Worm (Caenorhabditis elegans) whole organism, young adult: ENCODE results near the gene R03G8.6.

Experiments used
- B0035.1 ChIP-seq: sonication (generic microtip); optimal IDR thresholded peaks from 2 replicates; lab custom pipeline; 2016; ENCODE audit warnings: missing genetic modification characterization, mild to moderate bottlenecking, missing compliant biosample characterization, missing genotype, missing genetic modification reagents
- C17E4.6 ChIP-seq: fragments of 200-800 bp; sonication (Bioruptor generic); IDR thresholded peaks from 2 replicates; pipeline ENCODE4 v1.3.6; 2022; ENCODE audit warnings: missing genetic modification reagents, missing genetic modification characterization, missing compliant biosample characterization
- F10E7.11 ChIP-seq: sonication (generic microtip); optimal IDR thresholded peaks from 2 replicates; lab custom pipeline; 2017; ENCODE audit warnings: mild to moderate bottlenecking, missing genetic modification characterization, moderate library complexity, missing compliant biosample characterization
- F33H1.4 ChIP-seq: fragments of 200-800 bp; sonication (Bioruptor generic); IDR thresholded peaks from 2 replicates; pipeline ENCODE4 v1.3.6; 2022; ENCODE audit warnings: missing genetic modification reagents, missing genetic modification characterization, missing compliant biosample characterization
- F37B4.10 ChIP-seq: fragments of 200-800 bp; sonication (Bioruptor generic); IDR thresholded peaks from 2 replicates; pipeline ENCODE4 v1.3.6; 2022; ENCODE audit warnings: missing genetic modification characterization, missing compliant biosample characterization
- F52B5.7 ChIP-seq: sonication (generic microtip); optimal IDR thresholded peaks from 2 replicates; lab custom pipeline; 2016; ENCODE audit warnings: mild to moderate bottlenecking, missing genetic modification characterization, missing compliant biosample characterization
- F57C9.4 ChIP-seq: sonication (generic microtip); optimal IDR thresholded peaks from 2 replicates; lab custom pipeline; 2017; ENCODE audit warnings: mild to moderate bottlenecking, missing genetic modification characterization, missing compliant biosample characterization
- Y56A3A.18 ChIP-seq: fragments of 200-800 bp; sonication (Bioruptor generic); IDR thresholded peaks from 2 replicates; pipeline ENCODE4 v1.3.6; 2022; ENCODE audit warnings: missing genetic modification reagents, missing genetic modification characterization, missing compliant biosample characterization
- Y79H2A.3 ChIP-seq: fragments of 200-800 bp; sonication (Bioruptor generic); conservative IDR thresholded peaks from 2 replicates; pipeline ENCODE4 v1.3.6; 2022; ENCODE audit warnings: missing genetic modification reagents, missing genetic modification characterization, missing compliant biosample characterization
- ama-1 ChIP-seq, 3 experiments: fragments of 150-350 bp in 1 of 3; sonication (generic microtip) in 2 of 3; optimal IDR thresholded peaks; 2 replicates each; lab custom pipeline; 2014 to 2018; ENCODE audit warnings: missing biosample characterization in 2 of 3, missing genetic modification characterization in 2 of 3, missing genetic modification reagents in 2 of 3
- bed-1 ChIP-seq: fragments of 200-800 bp; sonication (Bioruptor generic); IDR thresholded peaks from 2 replicates; pipeline ENCODE4 v1.3.6; 2022; ENCODE audit warnings: missing genetic modification reagents, missing genetic modification characterization, missing compliant biosample characterization
- ccch-3 ChIP-seq: fragments of 200-800 bp; sonication (Bioruptor generic); optimal IDR thresholded peaks from 2 replicates; lab custom pipeline; 2018; ENCODE audit warnings: mild to moderate bottlenecking, missing genetic modification characterization, missing compliant biosample characterization
- cebp-1 ChIP-seq, 2 experiments: fragments of 200-800 bp in 1 of 2; sonication (Bioruptor generic) in 1 of 2; sonication (generic microtip) in 1 of 2; IDR thresholded peaks in 1 of 2; optimal IDR thresholded peaks in 1 of 2; 2 replicates each; pipeline versions ENCODE4 v1.3.6 to Lab custom; 2017 to 2022; ENCODE audit warnings: missing compliant biosample characterization in 2 of 2, missing genetic modification characterization in 2 of 2, mild to moderate bottlenecking in 1 of 2, missing genetic modification reagents in 1 of 2, moderate library complexity in 1 of 2
- ceh-58 ChIP-seq: fragments of 200-800 bp; sonication (Bioruptor generic); IDR thresholded peaks from 2 replicates; pipeline ENCODE4 v1.3.6; 2022; ENCODE audit warnings: missing genetic modification characterization, missing compliant biosample characterization
- ceh-91 ChIP-seq: fragments of 200-800 bp; sonication (Bioruptor generic); IDR thresholded peaks from 2 replicates; pipeline ENCODE4 v1.3.6; 2022; ENCODE audit warnings: missing genetic modification reagents, missing genetic modification characterization, missing compliant biosample characterization
- die-1 ChIP-seq: sonication (generic microtip); optimal IDR thresholded peaks from 2 replicates; lab custom pipeline; 2016; ENCODE audit warnings: missing genotype, mild to moderate bottlenecking, missing genetic modification characterization, missing compliant biosample characterization
- dpl-1 ChIP-seq: fragments of 150-350 bp; optimal IDR thresholded peaks from 2 replicates; lab custom pipeline; 2014; ENCODE audit warnings: missing biosample characterization, missing genetic modification reagents, missing genetic modification characterization
- egl-44 ChIP-seq: fragments of 200-800 bp; sonication (Bioruptor generic); IDR thresholded peaks from 2 replicates; pipeline ENCODE4 v1.3.6; 2022; ENCODE audit warnings: missing genetic modification reagents, missing genetic modification characterization, missing compliant biosample characterization
- egrh-3 ChIP-seq: fragments of 200-800 bp; sonication (Bioruptor generic); IDR thresholded peaks from 2 replicates; pipeline ENCODE4 v1.3.6; 2022; ENCODE audit warnings: missing genetic modification reagents, missing genetic modification characterization, missing compliant biosample characterization
- ekl-4 ChIP-seq: fragments of 200-800 bp; sonication (Bioruptor generic); IDR thresholded peaks from 2 replicates; pipeline ENCODE4 v1.3.6; 2022; ENCODE audit warnings: missing genetic modification reagents, missing genetic modification characterization, missing compliant biosample characterization
- fkh-3 ChIP-seq: sonication (generic microtip); optimal IDR thresholded peaks from 2 replicates; lab custom pipeline; 2016; ENCODE audit warnings: mild to moderate bottlenecking, missing genetic modification characterization, missing compliant biosample characterization
- hlh-12 ChIP-seq: sonication (generic microtip); optimal IDR thresholded peaks from 2 replicates; lab custom pipeline; 2016; ENCODE audit warnings: missing genetic modification characterization, missing compliant biosample characterization
- hmg-20 ChIP-seq: fragments of 200-800 bp; sonication (Bioruptor generic); IDR thresholded peaks from 2 replicates; pipeline ENCODE4 v1.3.6; 2022; ENCODE audit warnings: missing genetic modification reagents, missing genetic modification characterization, missing compliant biosample characterization
- lag-1 ChIP-seq: fragments of 200-800 bp; sonication (Bioruptor generic); IDR thresholded peaks from 2 replicates; pipeline ENCODE4 v1.3.6; 2022; ENCODE audit warnings: missing genetic modification reagents, missing genetic modification characterization, missing compliant biosample characterization
- let-526 ChIP-seq: fragments of 200-800 bp; sonication (Bioruptor generic); IDR thresholded peaks from 2 replicates; pipeline ENCODE4 v1.3.6; 2022; ENCODE audit warnings: missing genetic modification reagents, missing genetic modification characterization, missing compliant biosample characterization
- madf-10 ChIP-seq: sonication (generic microtip); optimal IDR thresholded peaks from 2 replicates; lab custom pipeline; 2016; ENCODE audit warnings: mild to moderate bottlenecking, missing genetic modification characterization, missing compliant biosample characterization
- madf-8 ChIP-seq: fragments of 200-800 bp; sonication (Bioruptor generic); conservative IDR thresholded peaks from 2 replicates; pipeline ENCODE4 v1.3.6; 2022; ENCODE audit warnings: missing genetic modification reagents, missing genetic modification characterization, missing compliant biosample characterization
- mes-4 ChIP-seq: sonication (generic microtip); optimal IDR thresholded peaks from 2 replicates; lab custom pipeline; 2016; ENCODE audit warnings: missing genotype, missing genetic modification characterization, missing compliant biosample characterization
- mxl-1 ChIP-seq: sonication (generic microtip); optimal IDR thresholded peaks from 2 replicates; lab custom pipeline; 2016; ENCODE audit warnings: missing genetic modification characterization, missing compliant biosample characterization
- nfya-2 ChIP-seq: fragments of 200-800 bp; sonication (Bioruptor generic); IDR thresholded peaks from 2 replicates; pipeline ENCODE4 v1.3.6; 2022; ENCODE audit warnings: missing genetic modification reagents, missing genetic modification characterization, missing compliant biosample characterization
- nhr-179 ChIP-seq: sonication (generic microtip); optimal IDR thresholded peaks from 2 replicates; lab custom pipeline; 2016; ENCODE audit warnings: mild to moderate bottlenecking, missing genetic modification characterization, missing compliant biosample characterization
- nhr-80 ChIP-seq: sonication (generic microtip); optimal IDR thresholded peaks from 2 replicates; lab custom pipeline; 2016; ENCODE audit warnings: missing genetic modification characterization, missing compliant biosample characterization
- pbrm-1 ChIP-seq: fragments of 200-800 bp; sonication (Bioruptor generic); IDR thresholded peaks from 2 replicates; pipeline ENCODE4 v1.3.6; 2022; ENCODE audit warnings: missing genetic modification reagents, missing genetic modification characterization, missing compliant biosample characterization
- rec-8 ChIP-seq, 2 experiments: sonication (generic microtip); optimal IDR thresholded peaks; 2 replicates each; lab custom pipeline; 2016; ENCODE audit warnings: mild to moderate bottlenecking in 2 of 2, missing genetic modification characterization in 2 of 2, missing genetic modification reagents in 2 of 2, missing genotype in 2 of 2, missing biosample characterization in 1 of 2, missing compliant biosample characterization in 1 of 2, moderate library complexity in 1 of 2
- repo-1 ChIP-seq: sonication (generic microtip); optimal IDR thresholded peaks from 2 replicates; lab custom pipeline; 2017; ENCODE audit warnings: mild to moderate bottlenecking, missing genetic modification characterization, missing compliant biosample characterization
- snpc-3.4 ChIP-seq: sonication (generic microtip); optimal IDR thresholded peaks from 2 replicates; lab custom pipeline; 2017; ENCODE audit warnings: missing genetic modification characterization, mild to moderate bottlenecking, missing compliant biosample characterization, antibody characterized with exemption, moderate library complexity, missing genotype, missing genetic modification reagents
- snpc-4 ChIP-seq, 5 experiments: fragments of 150-350 bp in 1 of 5; sonication (generic microtip) in 4 of 5; optimal IDR thresholded peaks; 2 replicates each; lab custom pipeline; 2014 to 2018; ENCODE audit warnings: missing genetic modification characterization in 5 of 5, missing biosample characterization in 3 of 5, antibody characterized with exemption in 2 of 5, mild to moderate bottlenecking in 2 of 5, missing compliant biosample characterization in 2 of 5, missing genotype in 2 of 5, moderate library complexity in 2 of 5, missing genetic modification reagents in 1 of 5
- sptf-2 ChIP-seq: fragments of 200-800 bp; sonication (Bioruptor generic); optimal IDR thresholded peaks from 2 replicates; lab custom pipeline; 2018; ENCODE audit warnings: mild to moderate bottlenecking, missing genetic modification characterization, missing compliant biosample characterization
- unc-130 ChIP-seq: sonication (generic microtip); optimal IDR thresholded peaks from 2 replicates; lab custom pipeline; 2016; ENCODE audit warnings: missing genetic modification reagents, missing genetic modification characterization, missing compliant biosample characterization
- xnd-1 ChIP-seq: sonication (generic microtip); optimal IDR thresholded peaks from 2 replicates; lab custom pipeline; 2016; ENCODE audit warnings: missing genotype, missing genetic modification reagents, missing genetic modification characterization, missing compliant biosample characterization
- ztf-18 ChIP-seq: sonication (generic microtip); optimal IDR thresholded peaks from 2 replicates; lab custom pipeline; 2016; ENCODE audit warnings: missing genotype, mild to moderate bottlenecking, missing genetic modification characterization, missing compliant biosample characterization
- ztf-22 ChIP-seq: fragments of 200-800 bp; sonication (Bioruptor generic); optimal IDR thresholded peaks from 2 replicates; lab custom pipeline; 2018; ENCODE audit warnings: mild to moderate bottlenecking, missing genetic modification characterization, moderate library complexity, missing compliant biosample characterization
- ztf-25 ChIP-seq: fragments of 200-800 bp; sonication (Bioruptor generic); IDR thresholded peaks from 2 replicates; pipeline ENCODE4 v1.3.6; 2022; ENCODE audit warnings: missing genetic modification reagents, missing genetic modification characterization, missing compliant biosample characterization
- ztf-3 ChIP-seq: fragments of 200-800 bp; sonication (Bioruptor generic); optimal IDR thresholded peaks from 2 replicates; lab custom pipeline; 2018; ENCODE audit warnings: mild to moderate bottlenecking, missing genetic modification characterization, missing compliant biosample characterization

R03G8.6 gene

DNA sequence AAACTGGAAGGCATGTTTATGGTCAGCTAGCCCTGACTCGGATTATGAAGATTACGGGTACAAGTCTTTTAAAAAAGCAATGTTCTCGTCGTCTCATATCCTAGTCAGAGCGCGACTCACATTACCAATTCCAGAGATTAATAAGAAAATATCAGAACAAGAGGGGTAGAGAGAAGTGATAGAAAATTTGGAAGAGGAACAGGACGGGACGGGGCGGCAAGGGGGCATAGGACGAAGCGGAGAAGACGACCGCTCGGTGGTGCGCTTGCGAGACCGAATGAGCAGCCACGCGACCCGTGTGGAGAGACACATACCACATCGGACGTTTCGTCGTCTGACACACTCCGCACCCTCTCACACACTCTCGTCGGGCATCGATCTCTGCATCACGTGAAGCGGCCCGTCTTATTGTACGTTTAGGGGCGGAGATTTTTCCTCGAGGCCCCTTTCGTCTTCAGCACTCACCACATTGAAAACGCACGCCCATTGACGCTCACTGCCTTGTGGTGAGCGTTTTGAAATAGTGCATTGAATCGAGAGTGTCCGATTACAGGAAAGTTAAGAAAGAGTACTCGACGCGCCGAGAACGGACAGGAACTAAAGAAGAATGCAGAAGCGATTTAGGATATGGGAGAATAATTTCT, 44.8 kb upstream of the R03G8.6 start (continued):
- no peak for TF ChIP-seq F37B4.10 (GFP tag; lab: Robert Waterston, UW)
- TF ChIP-seq ztf-3 (GFP tag; lab: Kevin White, UChicago), result peak; percentile 13
- no peak for TF ChIP-seq snpc-3.4 (tag; lab: Kevin White, UChicago)
- peak; percentile 43 for TF ChIP-seq F10E7.11 (tag; lab: Kevin White, UChicago)
- TF ChIP-seq F52B5.7 (tag; lab: Kevin White, UChicago), result peak; percentile 78
- TF ChIP-seq ceh-58 (GFP tag; lab: Robert Waterston, UW), result 0 out of 2 replicates have a peak, but pooled peaks have one; percentile 49
- peak; percentile 8 for TF ChIP-seq mxl-1 (tag; lab: Kevin White, UChicago)
- no peak for TF ChIP-seq bed-1 (GFP tag; lab: Robert Waterston, UW)
- no peak for TF ChIP-seq ccch-3
- TF ChIP-seq ztf-25 (GFP tag; lab: Robert Waterston, UW), result no peak
- TF ChIP-seq ztf-22 (GFP tag; lab: Kevin White, UChicago), result peak; percentile 50
- peak; percentile 88 for TF ChIP-seq egrh-3 (GFP tag; lab: Robert Waterston, UW)
- TF ChIP-seq nfya-2 (GFP tag; lab: Robert Waterston, UW), result no peak
- TF ChIP-seq cebp-1 (GFP tag; IDR thresholded peaks at IDR 0.05; lab: Robert Waterston, UW), result 0 out of 2 replicates have a peak, but pooled peaks have one; percentile 60
- TF ChIP-seq cebp-1 (tag; optimal IDR thresholded peaks at IDR 0.05; lab: Kevin White, UChicago), result peak; percentile 95
- no peak for TF ChIP-seq hlh-12 (tag; lab: Kevin White, UChicago)
- no peak for TF ChIP-seq ceh-91 (GFP tag; lab: Robert Waterston, UW)
- no peak for TF ChIP-seq F33H1.4
- TF ChIP-seq C17E4.6 (GFP tag; lab: Robert Waterston, UW), result peak; percentile 24; the same call in 1 of the 2 replicates
- TF ChIP-seq dpl-1, result no peak
- peak; percentile 94 for TF ChIP-seq nhr-80 (tag; lab: Kevin White, UChicago)
- TF ChIP-seq hmg-20 (GFP tag; lab: Robert Waterston, UW), result no peak
- TF ChIP-seq xnd-1, result no peak
- TF ChIP-seq ztf-18, result peak; percentile 34
- TF ChIP-seq F57C9.4 (tag; lab: Kevin White, UChicago), result no peak
- peak; percentile 44 for TF ChIP-seq die-1 (tag; lab: Kevin White, UChicago)
- no peak for TF ChIP-seq nhr-179 (tag; lab: Kevin White, UChicago)
- TF ChIP-seq madf-8 (GFP tag; lab: Robert Waterston, UW), result no peak
- peak; percentile 69 for TF ChIP-seq egl-44
- no peak for TF ChIP-seq mes-4
- TF ChIP-seq let-526 (GFP tag; lab: Robert Waterston, UW), result peak; percentile 88; the same call in 1 of the 2 replicates
- peak; percentile 18 for TF ChIP-seq snpc-4 (GFP tag; optimal IDR thresholded peaks at IDR 0.05; lab: Kevin White, UChicago)
- TF ChIP-seq snpc-4 (tag; optimal IDR thresholded peaks at IDR 0.05; lab: Kevin White, UChicago), result peak; percentile 47 to 81 (median 72)
- TF ChIP-seq, all 124 proteins: peak for 67

ce11 chrX:13143762-13144732, 43.7 kb upstream of the R03G8.6 start:
- peak; percentile 46; the same call in 1 of the 2 replicates for TF ChIP-seq pbrm-1 (GFP tag; lab: Robert Waterston, UW)
- peak; percentile 29 for TF ChIP-seq repo-1 (tag; lab: Kevin White, UChicago)
- TF ChIP-seq sptf-2, result no peak
- TF ChIP-seq lag-1 (GFP tag; lab: Robert Waterston, UW), result no peak
- no peak; the same call in 1 of the 2 replicates for TF ChIP-seq Y56A3A.18 (GFP tag; lab: Robert Waterston, UW)
- TF ChIP-seq snpc-3.4 (tag; lab: Kevin White, UChicago), result no peak
- peak; percentile 16 for TF ChIP-seq madf-10 (tag; lab: Kevin White, UChicago)
- TF ChIP-seq ccch-3, result no peak
- no peak for TF ChIP-seq rec-8 (tag; optimal IDR thresholded peaks at IDR 0.05; lab: Kevin White, UChicago)
- no peak for TF ChIP-seq B0035.1 (tag; lab: Kevin White, UChicago)
- no peak for TF ChIP-seq fkh-3
- TF ChIP-seq unc-130 (GFP tag; lab: Kevin White, UChicago), result no peak
- TF ChIP-seq Y79H2A.3 (GFP tag; lab: Robert Waterston, UW), result no peak
- peak; percentile 92 for TF ChIP-seq ama-1 (optimal IDR thresholded peaks at IDR 0.05; lab: Kevin White, UChicago)
- TF ChIP-seq ama-1 (GFP tag; optimal IDR thresholded peaks at IDR 0.05; lab: Kevin White, UChicago), result no peak
- TF ChIP-seq ekl-4 (GFP tag; lab: Robert Waterston, UW), result peak; percentile 44
- no peak for TF ChIP-seq hmg-20 (GFP tag; lab: Robert Waterston, UW)
- TF ChIP-seq C17E4.6 (GFP tag; lab: Robert Waterston, UW), result no peak
